Worm (Caenorhabditis elegans) whole organism, young adult: ENCODE results near the gene Y47D3B.4.

ENCODE experiments used
- Y53G8AR.9 ChIP-seq: fragments of 200-800 bp; sonication (Bioruptor generic); conservative IDR thresholded peaks from 2 replicates; pipeline ENCODE4 v1.3.6; 2022; ENCODE audit warnings: missing genetic modification reagents, missing genetic modification characterization, missing compliant biosample characterization
- ama-1 ChIP-seq, 3 experiments: fragments of 150-350 bp in 1 of 3; sonication (generic microtip) in 2 of 3; optimal IDR thresholded peaks; 2 replicates each; lab custom pipeline; 2014 to 2018; ENCODE audit warnings: missing biosample characterization in 2 of 3, missing genetic modification characterization in 2 of 3, missing genetic modification reagents in 2 of 3
- athp-1 ChIP-seq: sonication (generic microtip); optimal IDR thresholded peaks from 2 replicates; lab custom pipeline; 2017; ENCODE audit warnings: mild to moderate bottlenecking, missing genetic modification characterization, missing compliant biosample characterization
- efl-1 ChIP-seq: fragments of 150-350 bp; optimal IDR thresholded peaks from 2 replicates; lab custom pipeline; 2014; ENCODE audit warnings: missing biosample characterization, missing genetic modification reagents, missing genetic modification characterization
- hlh-26 ChIP-seq: fragments of 200-800 bp; sonication (Bioruptor generic); conservative IDR thresholded peaks from 2 replicates; pipeline ENCODE4 v1.3.6; 2022; ENCODE audit warnings: missing genetic modification reagents, missing genetic modification characterization, missing compliant biosample characterization
- hsf-1 ChIP-seq: fragments of 200-800 bp; sonication (Bioruptor generic); IDR thresholded peaks from 2 replicates; pipeline ENCODE4 v1.3.6; 2022; ENCODE audit warnings: missing genetic modification reagents, missing genetic modification characterization, missing compliant biosample characterization
- let-526 ChIP-seq: fragments of 200-800 bp; sonication (Bioruptor generic); IDR thresholded peaks from 2 replicates; pipeline ENCODE4 v1.3.6; 2022; ENCODE audit warnings: missing genetic modification reagents, missing genetic modification characterization, missing compliant biosample characterization
- pha-4 ChIP-seq: fragments of 150-350 bp; sonication (generic microtip); optimal IDR thresholded peaks from 2 replicates; lab custom pipeline; 2014; ENCODE audit warnings: missing biosample characterization, missing genetic modification reagents, missing genetic modification characterization
- snpc-4 ChIP-seq, 5 experiments: fragments of 150-350 bp in 1 of 5; sonication (generic microtip) in 4 of 5; optimal IDR thresholded peaks; 2 replicates each; lab custom pipeline; 2014 to 2018; ENCODE audit warnings: missing genetic modification characterization in 5 of 5, missing biosample characterization in 3 of 5, antibody characterized with exemption in 2 of 5, mild to moderate bottlenecking in 2 of 5, missing compliant biosample characterization in 2 of 5, missing genotype in 2 of 5, moderate library complexity in 2 of 5, missing genetic modification reagents in 1 of 5
- unc-62 ChIP-seq: fragments of 150-350 bp; optimal IDR thresholded peaks from 2 replicates; lab custom pipeline; 2014; ENCODE audit warnings: missing biosample characterization, missing genetic modification reagents, missing genetic modification characterization

- TF ChIP-seq snpc-4 (GFP tag; optimal IDR thresholded peaks at IDR 0.05; lab: Kevin White, UChicago) = no peak
- no peak for TF ChIP-seq snpc-4 (tag; optimal IDR thresholded peaks at IDR 0.05; lab: Kevin White, UChicago)
- TF ChIP-seq ama-1 (optimal IDR thresholded peaks at IDR 0.05; lab: Kevin White, UChicago) = no peak
- no peak for TF ChIP-seq ama-1 (GFP tag; optimal IDR thresholded peaks at IDR 0.05; lab: Kevin White, UChicago)
- no peak for TF ChIP-seq Y53G8AR.9 (GFP tag; lab: Robert Waterston, UW)
- TF ChIP-seq hsf-1 (GFP tag; lab: Robert Waterston, UW) = no peak
- no peak for TF ChIP-seq pha-4 (tag; lab: Kevin White, UChicago)
- TF ChIP-seq let-526 (GFP tag; lab: Robert Waterston, UW) = no peak
- no peak for TF ChIP-seq efl-1 (GFP tag; lab: Kevin White, UChicago)
- no peak for TF ChIP-seq athp-1 (tag; lab: Kevin White, UChicago)
- no peak for TF ChIP-seq hlh-26 (GFP tag; lab: Robert Waterston, UW)
- no peak for TF ChIP-seq unc-62 (GFP tag; lab: Kevin White, UChicago)
These were observed 43.2 kb downstream of the Y47D3B.4 start for ce11 chrIII:11448330-11448729.
